Fruit fly (Drosophila melanogaster) whole organism, embryonic: ENCODE measurements around the gene CG5921.

Experiments
- B-H2 ChIP-seq: fragments of 200-800 bp; sonication (Bioruptor generic); optimal IDR thresholded peaks from 2 replicates; lab custom pipeline; 2018; ENCODE audit warnings: missing biosample characterization, mild to moderate bottlenecking, missing genetic modification characterization
- CG10274 ChIP-seq: fragments of 200-800 bp; sonication (Bioruptor generic); optimal IDR thresholded peaks from 3 replicates; lab custom pipeline; 2017; ENCODE audit warnings: missing biosample characterization, mild to moderate bottlenecking, missing genetic modification characterization
- CG10979 ChIP-seq: fragments of 200-800 bp; sonication (Bioruptor generic); optimal IDR thresholded peaks from 2 replicates; lab custom pipeline; 2018; ENCODE audit warnings: missing biosample characterization, mild to moderate bottlenecking, missing genetic modification characterization, moderate library complexity
- CG11085 ChIP-seq: fragments of 200-800 bp; sonication (Bioruptor generic); IDR thresholded peaks from 2 replicates; pipeline ENCODE4 v1.3.6; 2022; ENCODE audit warnings: missing biosample characterization, missing genetic modification characterization
- CG12155 ChIP-seq: fragments of 200-800 bp; sonication (Bioruptor generic); optimal IDR thresholded peaks from 3 replicates; lab custom pipeline; 2016; ENCODE audit warnings: missing biosample characterization, missing genetic modification characterization
- CG12744 ChIP-seq: fragments of 200-800 bp; sonication (Bioruptor generic); optimal IDR thresholded peaks from 2 replicates; lab custom pipeline; 2016; ENCODE audit warnings: missing biosample characterization, missing genetic modification characterization
- CG13775 ChIP-seq: fragments of 200-800 bp; sonication (Bioruptor generic); optimal IDR thresholded peaks from 3 replicates; lab custom pipeline; 2017; ENCODE audit warnings: missing biosample characterization, mild to moderate bottlenecking, missing genetic modification characterization
- CG15601 ChIP-seq: fragments of 200-800 bp; sonication (Bioruptor generic); optimal IDR thresholded peaks from 3 replicates; lab custom pipeline; 2019; ENCODE audit warnings: missing biosample characterization, mild to moderate bottlenecking, missing genetic modification characterization, moderate library complexity
- CG17568 ChIP-seq: fragments of 200-800 bp; sonication (Bioruptor generic); optimal IDR thresholded peaks from 2 replicates; lab custom pipeline; 2018; ENCODE audit warnings: missing biosample characterization, mild to moderate bottlenecking, missing genetic modification characterization, moderate library complexity
- CG18619 ChIP-seq: fragments of 200-800 bp; sonication (Bioruptor generic); optimal IDR thresholded peaks from 3 replicates; lab custom pipeline; 2017; ENCODE audit warnings: missing biosample characterization, mild to moderate bottlenecking, missing genetic modification characterization
- CG2202 ChIP-seq: fragments of 200-800 bp; sonication (Bioruptor generic); optimal IDR thresholded peaks from 2 replicates; lab custom pipeline; 2018; ENCODE audit warnings: missing biosample characterization, mild to moderate bottlenecking, missing genetic modification characterization
- CG30403 ChIP-seq: fragments of 200-800 bp; sonication (Bioruptor generic); optimal IDR thresholded peaks from 3 replicates; lab custom pipeline; 2016; ENCODE audit warnings: missing biosample characterization, missing genetic modification characterization
- CG3995 ChIP-seq: fragments of 200-800 bp; sonication (Bioruptor generic); optimal IDR thresholded peaks from 3 replicates; lab custom pipeline; 2016; ENCODE audit warnings: missing biosample characterization, missing genetic modification characterization
- CG42726 ChIP-seq: fragments of 200-800 bp; sonication (Bioruptor generic); IDR thresholded peaks from 2 replicates; pipeline ENCODE4 v1.3.6; 2022; ENCODE audit warnings: missing biosample characterization, missing genetic modification characterization; ENCODE audit not compliant: partially characterized antibody
- CG4328 ChIP-seq: fragments of 200-800 bp; sonication (Bioruptor generic); optimal IDR thresholded peaks from 3 replicates; lab custom pipeline; 2017; ENCODE audit warnings: missing biosample characterization, missing genetic modification reagents, missing genetic modification characterization
- CG4360 ChIP-seq: fragments of 200-800 bp; sonication (Bioruptor generic); IDR thresholded peaks from 2 replicates; pipeline ENCODE4 v1.3.6; 2022; ENCODE audit warnings: missing biosample characterization, missing genetic modification characterization
- CG7556 ChIP-seq: fragments of 200-800 bp; sonication (Bioruptor generic); optimal IDR thresholded peaks from 2 replicates; lab custom pipeline; 2017; ENCODE audit warnings: missing biosample characterization, mild to moderate bottlenecking, missing genetic modification characterization
- CG7963 ChIP-seq: fragments of 200-800 bp; sonication (Bioruptor generic); IDR thresholded peaks from 3 replicates; pipeline ENCODE4 v1.3.6; 2022; ENCODE audit warnings: missing biosample characterization, missing genetic modification characterization; ENCODE audit not compliant: partially characterized antibody
- CG8478 ChIP-seq: fragments of >200 bp; optimal IDR thresholded peaks from 2 replicates; lab custom pipeline; 2018
- D19A ChIP-seq: fragments of 200-800 bp; optimal IDR thresholded peaks from 3 replicates; lab custom pipeline; 2019; ENCODE audit warnings: missing biosample characterization, mild to moderate bottlenecking, missing genetic modification characterization, moderate library complexity
- Ets65A ChIP-seq: fragments of 200-800 bp; sonication (Bioruptor generic); peaks from one replicate; lab custom pipeline; 2016; ENCODE audit warnings: missing biosample characterization, missing genetic modification characterization
- Fer2 ChIP-seq: fragments of 200-800 bp; sonication (Bioruptor generic); optimal IDR thresholded peaks from 2 replicates; lab custom pipeline; 2018; ENCODE audit warnings: missing biosample characterization, mild to moderate bottlenecking, missing genetic modification characterization, moderate library complexity
- Jarid2 ChIP-seq: fragments of 200-800 bp; sonication (Bioruptor generic); optimal IDR thresholded peaks from 3 replicates; lab custom pipeline; 2017; ENCODE audit warnings: mild to moderate bottlenecking, missing biosample characterization, missing genetic modification reagents, missing genetic modification characterization
- Max ChIP-seq: fragments of 200-800 bp; sonication (Bioruptor generic); optimal IDR thresholded peaks from 2 replicates; lab custom pipeline; 2016; ENCODE audit warnings: missing biosample characterization, mild to moderate bottlenecking, missing genetic modification characterization
- NC2β ChIP-seq: fragments of 200-800 bp; sonication (Bioruptor generic); optimal IDR thresholded peaks from 2 replicates; lab custom pipeline; 2016; ENCODE audit warnings: missing biosample characterization, missing genetic modification characterization
- NfI ChIP-seq: fragments of 200-800 bp; sonication (Bioruptor generic); optimal IDR thresholded peaks from 3 replicates; lab custom pipeline; 2018; ENCODE audit warnings: missing biosample characterization, mild to moderate bottlenecking, missing genetic modification characterization, moderate library complexity
- Oaz ChIP-seq: fragments of 200-800 bp; sonication (Bioruptor generic); IDR thresholded peaks from 2 replicates; pipeline ENCODE4 v1.3.6; 2022; ENCODE audit warnings: missing biosample characterization, missing genetic modification characterization
- Sox102F ChIP-seq: fragments of 200-800 bp; sonication (Bioruptor generic); optimal IDR thresholded peaks from 2 replicates; lab custom pipeline; 2018; ENCODE audit warnings: missing biosample characterization, mild to moderate bottlenecking, missing genetic modification characterization, moderate library complexity
- bsh ChIP-seq, 2 experiments: fragments of 200-800 bp; sonication (Bioruptor generic); optimal IDR thresholded peaks; 2 replicates each; lab custom pipeline; 2017 to 2018; ENCODE audit warnings: mild to moderate bottlenecking in 2 of 2, missing biosample characterization in 2 of 2, missing genetic modification characterization in 2 of 2, moderate library complexity in 1 of 2
- cato ChIP-seq: fragments of 200-800 bp; sonication (Bioruptor generic); optimal IDR thresholded peaks from 2 replicates; lab custom pipeline; 2016; ENCODE audit warnings: missing biosample characterization, missing genetic modification characterization, borderline replicate concordance
- chinmo ChIP-seq: fragments of 200-800 bp; sonication (Bioruptor generic); IDR thresholded peaks from 4 replicates; pipeline ENCODE4 v1.3.6; 2022; ENCODE audit warnings: missing biosample characterization, missing genetic modification characterization; ENCODE audit not compliant: partially characterized antibody
- cwo ChIP-seq: fragments of 200-800 bp; sonication (Bioruptor generic); optimal IDR thresholded peaks from 3 replicates; lab custom pipeline; 2017; ENCODE audit warnings: missing biosample characterization, missing genetic modification characterization, mild to moderate bottlenecking, moderate library complexity, missing genetic modification reagents
- danr ChIP-seq: fragments of 200-800 bp; sonication (Bioruptor generic); IDR thresholded peaks from 2 replicates; pipeline ENCODE4 v1.3.6; 2022; ENCODE audit warnings: missing biosample characterization, missing genetic modification characterization
- emc ChIP-seq: fragments of 200-800 bp; sonication (Bioruptor generic); optimal IDR thresholded peaks from 2 replicates; lab custom pipeline; 2016; ENCODE audit warnings: missing biosample characterization, missing genetic modification characterization
- en ChIP-seq: fragments of 200-800 bp; sonication (Bioruptor generic); optimal IDR thresholded peaks from 2 replicates; lab custom pipeline; 2016; ENCODE audit warnings: missing biosample characterization, missing genetic modification characterization
- fu2 ChIP-seq: fragments of 200-800 bp; sonication (Bioruptor generic); optimal IDR thresholded peaks from 2 replicates; lab custom pipeline; 2016; ENCODE audit warnings: missing biosample characterization, missing genetic modification characterization
- gcm ChIP-seq: fragments of 200-800 bp; sonication (Bioruptor generic); optimal IDR thresholded peaks from 2 replicates; lab custom pipeline; 2019; ENCODE audit warnings: missing biosample characterization, mild to moderate bottlenecking, missing genetic modification characterization, moderate library complexity
- grau ChIP-seq: fragments of 200-800 bp; optimal IDR thresholded peaks from 3 replicates; lab custom pipeline; 2019; ENCODE audit warnings: missing biosample characterization, mild to moderate bottlenecking, missing genetic modification characterization, moderate library complexity
- hbn ChIP-seq: fragments of 200-800 bp; sonication (Bioruptor generic); IDR thresholded peaks from 2 replicates; pipeline ENCODE4 v1.3.6; 2022; ENCODE audit warnings: missing biosample characterization, missing genetic modification characterization; ENCODE audit not compliant: partially characterized antibody
- jigr1 ChIP-seq: fragments of 200-800 bp; sonication (Bioruptor generic); IDR thresholded peaks from 3 replicates; pipeline ENCODE4 v1.3.6; 2022; ENCODE audit warnings: missing biosample characterization, missing genetic modification characterization
- mam ChIP-seq: fragments of 200-800 bp; sonication (Bioruptor generic); optimal IDR thresholded peaks from 3 replicates; lab custom pipeline; 2016; ENCODE audit warnings: missing biosample characterization, missing genetic modification characterization
- phol ChIP-seq: fragments of 200-800 bp; sonication (Bioruptor generic); optimal IDR thresholded peaks from 3 replicates; lab custom pipeline; 2018; ENCODE audit warnings: missing biosample characterization, mild to moderate bottlenecking, missing genetic modification characterization, moderate library complexity
- ranshi ChIP-seq: fragments of 200-800 bp; sonication (Bioruptor generic); IDR thresholded peaks from 2 replicates; pipeline ENCODE4 v1.3.6; 2022; ENCODE audit warnings: missing biosample characterization, missing genetic modification characterization
- slp2 ChIP-seq: fragments of 200-800 bp; sonication (Bioruptor generic); optimal IDR thresholded peaks from 2 replicates; lab custom pipeline; 2016; ENCODE audit warnings: missing biosample characterization, missing genetic modification characterization
- sug ChIP-seq: fragments of 200-800 bp; optimal IDR thresholded peaks from 2 replicates; lab custom pipeline; 2019; ENCODE audit warnings: missing biosample characterization, mild to moderate bottlenecking, missing genetic modification characterization, moderate library complexity
- tgo ChIP-seq: fragments of 200-800 bp; sonication (Bioruptor generic); IDR thresholded peaks from 3 replicates; pipeline ENCODE4 v1.3.6; 2022; ENCODE audit warnings: missing biosample characterization, missing genetic modification characterization
- ttk ChIP-seq: fragments of 200-800 bp; sonication (Bioruptor generic); IDR thresholded peaks from 2 replicates; pipeline ENCODE4 v2.1.2; 2022; ENCODE audit warnings: missing biosample characterization, missing genetic modification characterization
- tup ChIP-seq: fragments of 200-800 bp; sonication (Bioruptor generic); optimal IDR thresholded peaks from 2 replicates; lab custom pipeline; 2016; ENCODE audit warnings: missing biosample characterization, mild to moderate bottlenecking, missing genetic modification characterization, moderate library complexity
- unpg ChIP-seq: fragments of 200-800 bp; sonication (Bioruptor generic); optimal IDR thresholded peaks from 3 replicates; lab custom pipeline; 2018; ENCODE audit warnings: missing biosample characterization, mild to moderate bottlenecking, missing genetic modification characterization, moderate library complexity
- wdn ChIP-seq: fragments of 200-800 bp; sonication (Bioruptor generic); IDR thresholded peaks from 2 replicates; pipeline ENCODE4 v1.3.6; 2022; ENCODE audit warnings: missing biosample characterization, missing genetic modification characterization
- zfh1 ChIP-seq: fragments of 200-800 bp; sonication (Bioruptor generic); IDR thresholded peaks from 3 replicates; pipeline ENCODE4 v1.3.6; 2022; ENCODE audit warnings: missing biosample characterization, missing genetic modification characterization

Gene CG5921

DNA sequence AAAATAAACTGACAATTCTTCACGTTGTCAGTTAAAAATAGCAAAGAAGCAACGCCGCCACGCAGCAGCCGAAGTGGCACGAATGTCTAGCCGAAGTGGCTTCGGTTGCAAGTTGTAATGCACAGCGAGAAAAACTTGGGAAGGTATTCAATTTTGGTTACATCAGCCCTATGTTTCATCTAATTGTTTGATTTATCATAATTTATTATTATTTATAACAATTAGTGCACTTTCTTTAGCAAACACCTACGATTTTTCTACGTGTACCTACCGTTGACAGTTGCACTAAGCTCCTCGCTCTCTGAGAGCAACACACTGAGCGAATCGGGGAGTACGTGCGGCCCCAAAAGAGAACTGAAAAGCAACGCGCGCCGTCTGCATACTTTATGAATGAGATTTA, 24.2 kb downstream of the CG5921 start, which contains the start of gene Tsp5D (continued):
- no peak for TF ChIP-seq en (GFP tag; lab: Kevin White, UChicago)
- TF ChIP-seq Fer2 (tag; lab: Kevin White, UChicago) = peak; percentile 61
- TF ChIP-seq CG13775 (GFP tag; lab: Kevin White, UChicago) = peak; percentile 75
- TF ChIP-seq cwo (GFP tag; lab: Kevin White, UChicago) = peak; percentile 78
- TF ChIP-seq CG15601 (tag; lab: Kevin White, UChicago) = peak; percentile 90
- peak; percentile 95 for TF ChIP-seq tgo (GFP tag; lab: Robert Waterston, UW)
- no peak for TF ChIP-seq B-H2 (GFP tag; lab: Kevin White, UChicago)
- TF ChIP-seq chinmo (GFP tag; lab: Robert Waterston, UW) = 0 out of 4 replicates have a peak, but pooled peaks have one; percentile 45
- TF ChIP-seq CG2202 (tag; lab: Kevin White, UChicago) = peak; percentile 78
- TF ChIP-seq NfI (GFP tag; lab: Kevin White, UChicago) = peak; percentile 87
- peak; percentile 85 for TF ChIP-seq cato (GFP tag; lab: Kevin White, UChicago)
- no peak for TF ChIP-seq CG7963 (GFP tag; lab: Robert Waterston, UW)
- TF ChIP-seq jigr1 (GFP tag; lab: Robert Waterston, UW) = peak; percentile 89
- no peak for TF ChIP-seq CG3995
- TF ChIP-seq slp2 (GFP tag; lab: Kevin White, UChicago) = no peak
- peak; percentile 88 for TF ChIP-seq danr
- TF ChIP-seq D19A (tag; lab: Kevin White, UChicago) = peak; percentile 88
- TF ChIP-seq CG12744 (GFP tag; lab: Kevin White, UChicago) = peak; percentile 47
- peak; percentile 63 for TF ChIP-seq CG4328 (GFP tag; lab: Kevin White, UChicago)
- TF ChIP-seq gcm (GFP tag; lab: Kevin White, UChicago) = peak; percentile 84
- TF ChIP-seq wdn (GFP tag; lab: Robert Waterston, UW) = peak; percentile 66
- peak; percentile 79 for TF ChIP-seq Max (GFP tag; lab: Kevin White, UChicago)
- TF ChIP-seq CG18619 (GFP tag; lab: Kevin White, UChicago) = peak; percentile 76
- peak; percentile 94 for TF ChIP-seq unpg (GFP tag; lab: Kevin White, UChicago)
- peak; percentile 74 for TF ChIP-seq CG11085 (GFP tag; lab: Robert Waterston, UW)
- peak; percentile 69 for TF ChIP-seq CG4360
- TF ChIP-seq fu2 (GFP tag; lab: Kevin White, UChicago) = no peak
- peak; percentile 97 for TF ChIP-seq ttk (GFP tag; lab: Robert Waterston, UW)
- no peak for TF ChIP-seq hbn (GFP tag; lab: Robert Waterston, UW)
- TF ChIP-seq mam (GFP tag; lab: Kevin White, UChicago) = peak; percentile 7
- no peak for TF ChIP-seq NC2β (GFP tag; lab: Kevin White, UChicago)
- peak; percentile 93 for TF ChIP-seq ranshi (GFP tag; lab: Robert Waterston, UW)
- TF ChIP-seq Jarid2 (GFP tag; lab: Kevin White, UChicago) = peak; percentile 74
- peak; percentile 69 for TF ChIP-seq CG12155 (GFP tag; lab: Kevin White, UChicago)
- peak; percentile 57 for TF ChIP-seq tup (GFP tag; lab: Kevin White, UChicago)
- TF ChIP-seq Ets65A = peak; percentile 94
- TF ChIP-seq emc = no peak
- TF ChIP-seq Oaz (GFP tag; lab: Robert Waterston, UW) = peak; percentile 93
- TF ChIP-seq Sox102F (GFP tag; lab: Kevin White, UChicago) = peak; percentile 96
- TF ChIP-seq CG7556 (GFP tag; lab: Kevin White, UChicago) = peak; percentile 90
- TF ChIP-seq CG30403 (GFP tag; lab: Kevin White, UChicago) = peak; percentile 86
- TF ChIP-seq phol = peak; percentile 94
- TF ChIP-seq CG8478 (lab: Kevin White, UChicago) = no peak
- TF ChIP-seq CG17568 (GFP tag; lab: Kevin White, UChicago) = peak; percentile 82
- peak; percentile 95 for TF ChIP-seq CG10979 (tag; lab: Kevin White, UChicago)
- no peak for TF ChIP-seq CG42726 (GFP tag; lab: Robert Waterston, UW)
- TF ChIP-seq bsh (GFP tag; optimal IDR thresholded peaks at IDR 0.05; lab: Kevin White, UChicago) = peak; percentile 92 to 96
- peak; percentile 72 for TF ChIP-seq CG10274 (GFP tag; lab: Kevin White, UChicago)
- TF ChIP-seq sug (tag; lab: Kevin White, UChicago) = peak; percentile 67
- peak; percentile 88 for TF ChIP-seq grau (tag; lab: Kevin White, UChicago)
- peak; percentile 97 for TF ChIP-seq zfh1 (GFP tag; lab: Robert Waterston, UW)
